Worm (Caenorhabditis elegans) whole organism, L4/young adult: Measurements from ENCODE around the gene osm-7.

Source experiments
- W03F9.2 ChIP-seq: fragments of 150-350 bp; optimal IDR thresholded peaks from 2 replicates; lab custom pipeline; 2014; ENCODE audit warnings: missing biosample characterization, missing genetic modification characterization
- dao-5 ChIP-seq: sonication (generic microtip); optimal IDR thresholded peaks from 2 replicates; lab custom pipeline; 2016; ENCODE audit warnings: missing genotype, missing genetic modification characterization, moderate library complexity, missing compliant biosample characterization
- him-1 ChIP-seq: sonication (generic microtip); optimal IDR thresholded peaks from 2 replicates; lab custom pipeline; 2016; ENCODE audit warnings: missing genotype, missing genetic modification reagents, missing genetic modification characterization, missing compliant biosample characterization

The osm-7 gene

DNA sequence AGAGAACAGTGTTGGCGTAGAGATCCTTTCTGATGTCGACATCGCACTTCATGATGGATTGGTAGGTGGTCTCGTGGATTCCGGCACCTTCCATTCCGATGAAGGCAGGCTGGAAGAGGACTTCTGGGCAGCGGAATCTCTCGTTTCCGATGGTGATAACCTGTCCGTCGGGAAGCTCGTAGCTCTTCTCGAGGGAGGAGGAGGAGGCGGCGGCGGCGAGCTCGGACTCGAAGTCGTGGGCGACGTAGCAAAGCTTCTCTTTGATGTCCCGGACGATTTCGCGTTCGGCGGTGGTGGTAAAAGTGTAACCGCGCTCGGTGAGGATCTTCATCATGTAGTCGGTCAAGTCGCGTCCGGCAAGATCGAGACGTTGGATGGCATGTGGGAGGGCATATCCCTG lies 28.9 kb downstream of the osm-7 start:
- TF ChIP-seq dao-5 (no peak), him-1 (no peak), W03F9.2 (tag; lab: Kevin White, UChicago) (no peak)

DNA sequence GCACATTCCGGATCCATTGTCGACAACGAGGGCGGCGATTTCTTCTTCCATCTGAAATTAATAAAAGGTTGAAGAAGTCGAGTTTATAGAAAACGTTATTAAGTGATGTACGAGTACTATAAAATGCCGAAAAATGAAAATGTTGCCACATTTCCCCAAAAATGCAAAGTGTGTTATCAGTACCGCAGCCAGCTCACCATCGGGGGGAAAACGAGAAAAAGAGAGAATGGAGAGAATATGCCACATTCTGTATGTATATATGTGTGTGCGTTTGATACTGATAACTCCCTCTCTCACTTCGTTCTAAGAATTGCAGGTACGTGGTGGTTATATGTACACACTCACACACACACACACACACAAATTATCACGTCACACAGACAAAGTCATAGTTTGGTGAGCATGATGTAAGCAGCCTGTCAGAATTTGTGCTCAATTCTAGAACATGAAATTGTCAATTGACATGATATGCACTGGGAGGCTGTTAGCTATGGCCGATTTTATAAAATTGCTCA lies 30.1 kb downstream of the osm-7 start, which contains the start of gene act-5:
TSS of gene act-5 (minus strand) at position 51 of the 515 bp plus-strand sequence.
- TF ChIP-seq W03F9.2 (tag; lab: Kevin White, UChicago): no peak
- TF ChIP-seq him-1: no peak
- TF ChIP-seq dao-5: peak; percentile 34

DNA sequence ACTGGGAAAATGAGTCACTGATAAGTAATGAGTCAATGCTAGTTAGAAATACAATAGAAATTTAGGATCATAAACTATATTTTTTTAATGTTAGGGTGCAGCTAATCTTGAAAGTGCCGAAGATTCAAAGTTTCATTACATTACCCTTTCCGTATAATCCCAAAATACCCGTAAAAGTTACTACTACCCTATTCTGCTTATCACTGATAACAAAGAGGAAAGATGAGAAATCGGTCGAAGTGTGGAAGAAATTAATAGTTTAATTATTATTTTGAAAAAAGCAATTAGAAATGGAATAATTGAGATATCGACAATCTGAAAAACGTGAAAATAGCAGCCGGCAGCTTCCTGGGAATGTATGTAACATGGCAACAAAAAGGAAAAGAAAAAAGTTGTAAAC lies 30.9 kb downstream of the osm-7 start:
- TF ChIP-seq him-1 (no peak), W03F9.2 (tag; lab: Kevin White, UChicago) (no peak)

DNA sequence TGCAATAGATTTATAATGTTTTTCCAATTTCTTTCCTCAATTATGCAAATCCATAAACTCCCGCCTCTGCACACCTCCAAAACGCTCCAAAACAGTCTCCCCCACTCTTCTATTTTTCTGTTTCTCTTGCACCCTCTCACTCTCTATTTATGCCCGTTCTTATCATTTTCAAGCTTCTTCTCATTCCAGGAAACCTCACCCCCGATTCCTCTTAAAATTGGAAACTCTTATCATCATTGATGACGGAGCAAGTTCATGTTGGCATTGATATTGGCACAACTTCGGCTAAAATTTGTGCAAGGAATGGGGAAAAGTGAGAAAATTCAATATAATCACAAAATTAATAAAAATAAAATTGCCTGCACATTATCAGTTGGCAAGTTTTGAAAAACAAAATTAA lies 31.9 kb downstream of the osm-7 start, which contains the start of gene shpk-1:
TSS of gene shpk-1 (plus strand) at position 188 of the 400 bp plus-strand sequence.
- TF ChIP-seq him-1: no peak
- TF ChIP-seq dao-5: no peak
- no peak for TF ChIP-seq W03F9.2 (tag; lab: Kevin White, UChicago)

DNA sequence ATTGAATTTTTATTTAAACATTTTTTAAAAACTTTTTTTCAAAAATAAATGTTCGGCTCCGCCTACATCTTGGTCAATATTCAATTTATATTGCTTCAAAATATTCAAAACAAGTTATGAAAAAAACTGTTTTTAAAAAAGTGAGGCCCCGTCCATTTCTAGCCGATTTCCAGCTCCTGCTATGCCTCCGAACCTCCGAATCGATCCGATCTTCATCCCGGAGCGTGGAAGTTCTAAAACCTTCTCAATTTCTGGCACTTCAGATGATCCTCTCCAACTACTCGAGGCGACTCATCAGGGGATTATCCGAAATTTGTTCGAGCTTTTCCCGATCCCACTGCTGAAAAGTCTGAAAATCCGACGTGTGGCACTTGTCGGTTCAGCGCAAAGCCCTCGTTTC lies 38.2 kb downstream of the osm-7 start:
- no peak for TF ChIP-seq dao-5
- TF ChIP-seq W03F9.2 (tag; lab: Kevin White, UChicago): no peak
- TF ChIP-seq him-1: no peak

DNA sequence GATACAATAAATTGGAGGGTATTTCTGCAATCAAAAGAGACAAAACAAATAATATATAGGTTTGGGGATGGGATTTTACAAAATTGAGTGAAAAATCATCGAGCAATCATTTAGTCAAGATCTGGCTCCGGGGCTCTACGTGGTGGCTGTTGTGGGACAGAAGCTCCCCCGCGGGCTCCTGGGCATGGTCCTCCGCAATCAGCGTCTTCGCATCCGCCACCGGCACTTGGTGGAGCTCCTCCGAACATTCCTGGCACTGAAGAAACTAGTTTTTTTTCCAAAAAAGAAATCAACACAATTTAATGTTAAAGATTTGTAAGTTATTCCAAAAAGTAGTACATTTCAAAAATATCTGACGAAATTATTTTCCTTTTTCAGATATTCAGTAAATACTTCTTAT lies 38.8 kb downstream of the osm-7 start:
- no peak for TF ChIP-seq W03F9.2 (tag; lab: Kevin White, UChicago)
- no peak for TF ChIP-seq dao-5
- no peak for TF ChIP-seq him-1

DNA sequence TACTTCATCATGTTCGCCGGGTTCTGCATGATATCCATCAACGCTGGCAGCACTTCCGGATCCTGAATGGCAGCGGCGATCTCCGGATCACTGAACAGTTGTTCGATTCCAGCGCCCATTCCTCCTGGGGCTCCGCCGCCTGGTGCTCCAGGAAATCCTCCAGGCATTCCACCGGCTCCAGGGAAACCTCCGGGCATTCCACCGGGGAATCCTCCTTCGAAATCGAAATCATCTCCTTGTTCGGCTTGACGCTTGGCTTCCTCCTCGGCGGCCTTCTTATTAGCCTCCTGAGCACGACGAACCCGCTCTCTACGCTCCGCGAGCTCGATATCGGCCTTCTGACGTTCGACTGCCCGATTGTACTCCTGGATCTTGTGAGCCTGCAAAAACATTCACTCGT lies 39.5 kb downstream of the osm-7 start:
- no peak for TF ChIP-seq W03F9.2 (tag; lab: Kevin White, UChicago)
- TF ChIP-seq dao-5: no peak
- TF ChIP-seq him-1: no peak

DNA sequence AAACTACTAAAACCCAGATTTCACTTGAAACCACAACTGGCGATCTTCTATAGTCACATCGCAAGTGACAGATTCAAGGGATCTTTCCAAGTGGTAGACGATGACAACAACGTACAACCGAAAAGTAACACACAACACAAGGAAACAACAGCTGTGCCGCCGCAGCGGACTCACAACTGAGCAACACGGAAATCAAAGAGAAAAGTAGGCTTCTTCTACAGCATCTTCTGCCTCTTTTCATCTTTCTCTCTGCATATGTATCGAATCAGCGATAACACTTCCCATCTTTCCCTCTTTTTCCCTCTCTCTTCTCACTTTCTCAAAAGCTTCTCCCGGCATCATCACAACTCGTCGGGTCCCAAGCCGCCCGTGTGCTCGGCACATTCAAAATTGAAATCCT lies 40.8 kb downstream of the osm-7 start, which contains the start of gene T12D8.9:
TSS of gene T12D8.9 (plus strand) at position 312 of the 400 bp plus-strand sequence.
- TF ChIP-seq dao-5 (no peak), him-1 (no peak), W03F9.2 (tag; lab: Kevin White, UChicago) (no peak)

DNA sequence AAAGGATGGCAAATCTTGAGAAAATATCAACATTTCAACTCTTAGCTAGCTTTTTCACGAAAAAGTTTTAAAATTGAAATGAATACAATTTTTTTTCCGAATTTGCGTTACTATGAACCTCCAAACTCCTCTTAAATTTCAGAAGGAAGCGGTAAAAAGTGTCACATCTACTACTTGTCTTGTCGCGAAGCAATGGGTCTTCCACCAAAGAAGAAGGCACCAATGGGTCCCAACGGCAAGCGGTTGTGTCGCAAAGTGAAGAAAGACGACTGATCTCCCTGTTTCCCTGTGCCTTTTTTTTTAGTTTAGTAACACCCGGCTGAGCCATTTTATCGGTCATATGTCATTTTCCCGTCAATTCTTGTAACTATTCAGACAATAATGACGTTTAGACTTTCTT lies 45.0 kb downstream of the osm-7 start:
- no peak for TF ChIP-seq him-1
- TF ChIP-seq dao-5: no peak
- TF ChIP-seq W03F9.2 (tag; lab: Kevin White, UChicago): no peak

DNA sequence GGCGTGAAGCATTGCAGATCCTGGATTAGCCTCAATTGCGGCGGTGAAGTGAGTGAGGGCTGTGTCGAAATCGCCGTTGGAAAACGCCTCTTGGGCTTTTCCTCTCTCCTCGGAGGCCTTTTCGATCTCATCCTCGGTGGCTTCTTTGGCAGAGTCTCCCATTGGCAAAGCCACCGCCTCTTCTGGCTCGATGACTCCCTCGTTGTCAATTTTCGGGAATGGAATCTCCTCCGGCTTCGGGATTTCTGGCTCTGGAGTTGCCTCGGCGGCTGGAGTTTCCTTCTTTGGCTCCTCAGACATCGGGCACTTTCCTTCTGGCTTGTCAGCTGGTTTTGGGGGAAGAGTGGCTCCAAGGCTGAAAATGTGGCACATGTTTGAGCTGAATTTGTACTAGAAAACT lies 45.7 kb downstream of the osm-7 start:
- no peak for TF ChIP-seq him-1
- TF ChIP-seq W03F9.2 (tag; lab: Kevin White, UChicago): no peak

DNA sequence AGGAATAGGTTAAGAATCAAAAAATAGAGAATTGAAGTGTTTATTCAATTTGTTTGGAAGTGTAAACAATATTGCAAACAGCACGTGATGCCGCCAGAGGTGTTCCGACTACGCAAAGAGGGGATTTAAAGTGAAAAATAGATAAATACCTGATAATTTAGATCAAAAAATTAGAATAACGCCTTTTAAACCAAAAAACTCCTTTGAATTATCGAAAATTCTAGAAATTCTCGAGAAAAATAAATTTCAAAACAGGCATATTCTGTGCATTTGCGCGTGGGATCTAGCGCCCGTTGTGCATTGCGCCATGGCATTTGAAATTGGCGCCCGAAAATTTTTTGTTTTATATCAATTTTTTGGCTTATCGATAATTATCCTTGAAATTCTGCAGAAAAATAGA lies 46.3 kb downstream of the osm-7 start, which contains the start of gene hip-1:
TSS of gene hip-1 (minus strand) at position 225 of the 400 bp plus-strand sequence.
- TF ChIP-seq him-1 (no peak), dao-5 (no peak), W03F9.2 (tag; lab: Kevin White, UChicago) (peak; percentile 84)

DNA sequence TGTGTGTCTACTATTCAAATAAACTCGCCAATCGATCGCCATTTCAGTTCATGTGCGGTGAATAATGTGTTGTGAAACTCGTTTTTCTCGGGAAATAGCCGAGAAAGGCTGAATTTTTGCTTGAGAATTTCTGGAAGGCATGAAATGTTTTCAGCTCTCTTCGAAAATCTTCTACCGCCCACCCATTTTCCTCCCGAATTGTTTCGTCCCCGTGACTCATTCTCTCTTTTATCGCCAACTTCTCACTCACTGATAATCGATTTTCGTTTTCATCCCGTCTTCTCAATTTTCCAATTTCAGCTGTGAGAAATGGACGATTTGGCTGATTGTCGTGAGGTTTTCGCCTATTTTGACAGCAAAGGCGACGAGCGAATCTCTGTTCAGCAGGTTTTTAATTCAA lies 47.0 kb downstream of the osm-7 start, which contains the start of gene mlc-5:
TSS of gene mlc-5 (plus strand) at position 301 of the 400 bp plus-strand sequence.
- TF ChIP-seq W03F9.2 (tag; lab: Kevin White, UChicago) (no peak), dao-5 (no peak), him-1 (no peak)

DNA sequence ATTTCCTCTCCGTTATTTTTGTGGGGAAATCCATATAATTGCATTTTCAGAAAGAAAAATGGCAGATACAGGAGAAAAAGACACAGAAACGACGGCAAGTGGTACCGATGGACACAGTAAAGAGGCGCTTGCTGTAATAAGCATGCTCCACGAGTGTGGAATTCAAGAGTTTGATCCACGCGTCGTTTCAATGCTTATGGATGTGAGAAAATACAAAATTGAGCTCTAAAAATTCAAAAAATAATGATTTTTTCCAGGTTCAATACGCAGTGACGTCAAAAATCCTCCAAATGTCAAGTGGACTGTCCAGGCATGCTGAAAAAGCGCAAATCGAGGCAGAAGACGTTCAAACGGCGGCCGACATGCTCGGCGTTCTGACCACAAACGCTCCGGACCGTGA lies 48.2 kb downstream of the osm-7 start, which contains the start of gene taf-9:
TSS of gene taf-9 (plus strand) at position 51 of the 400 bp plus-strand sequence.
- no peak for TF ChIP-seq him-1
- TF ChIP-seq dao-5: no peak
- TF ChIP-seq W03F9.2 (tag; lab: Kevin White, UChicago): no peak

DNA sequence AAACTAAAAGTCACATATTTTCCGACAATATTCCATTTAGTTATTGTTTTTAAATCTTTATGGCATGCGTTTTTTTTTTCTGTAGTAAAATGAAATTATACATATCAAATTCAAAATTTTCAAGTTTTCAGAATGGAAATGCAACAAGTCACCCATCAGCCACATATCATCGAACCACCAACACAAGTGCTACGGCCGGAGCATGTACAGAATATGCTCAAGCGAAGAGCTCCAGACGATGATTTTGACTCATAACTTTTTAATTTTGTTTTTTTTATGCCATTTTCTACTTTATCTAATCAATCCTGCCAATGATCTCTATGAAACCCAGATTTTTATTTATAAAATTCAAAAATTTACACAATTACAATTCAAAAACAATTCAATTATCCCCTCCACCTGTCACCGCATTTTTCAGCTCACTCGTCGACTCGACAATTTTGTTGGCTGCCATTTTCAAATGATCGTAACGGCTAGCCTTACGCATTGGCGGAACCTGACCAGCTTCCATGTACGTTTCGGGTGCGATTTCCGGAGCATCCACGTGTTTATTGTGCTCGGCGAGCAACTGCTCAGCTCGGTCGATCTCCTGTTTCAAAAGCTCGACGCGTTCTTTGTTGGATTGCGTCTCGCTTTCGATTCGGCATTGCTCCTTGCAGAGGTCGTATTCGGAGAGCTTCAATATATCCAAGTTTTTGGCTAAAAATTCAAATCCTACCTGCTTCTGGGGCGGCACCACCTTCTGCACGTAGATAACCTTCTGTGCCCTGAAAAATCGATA lies 49.9 kb downstream of the osm-7 start:
- TF ChIP-seq him-1 (no peak), dao-5 (peak; percentile 0)

DNA sequence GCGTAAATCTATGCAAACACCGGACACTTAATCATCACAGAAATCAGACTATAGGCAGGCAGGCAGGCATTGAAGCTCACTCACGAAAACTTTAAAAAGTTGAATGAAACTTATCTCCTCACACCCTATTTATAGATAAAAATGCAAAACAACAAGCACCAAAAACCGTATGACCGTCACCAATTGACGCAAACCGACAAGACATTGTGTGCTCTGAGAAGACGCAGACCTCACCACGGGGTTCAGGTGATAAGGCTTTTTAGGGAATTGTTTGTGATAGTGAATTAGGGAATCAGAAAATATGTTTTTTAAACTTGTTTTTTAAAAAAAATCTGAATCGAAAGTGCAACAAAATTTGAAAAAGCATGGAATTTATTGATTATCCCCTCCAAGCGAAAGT lies 50.7 kb downstream of the osm-7 start, which contains the start of gene T12D8.5:
TSS of gene T12D8.5 (minus strand) at position 95 of the 400 bp plus-strand sequence.
- TF ChIP-seq W03F9.2 (tag; lab: Kevin White, UChicago): no peak
